Fruit fly (Drosophila melanogaster) Kc167 (cell line): ENCODE results near the gene Fancl.

ENCODE experiments used
- Sin3A ChIP-seq: fragments of >200 bp; optimal IDR thresholded peaks from 2 replicates; lab custom pipeline; 2018; ENCODE audit warnings: missing external identifiers
- h ChIP-seq: fragments of >200 bp; optimal IDR thresholded peaks from 3 replicates; lab custom pipeline; 2018; ENCODE audit warnings: missing external identifiers
- insv ChIP-seq: fragments of >200 bp; optimal IDR thresholded peaks from 3 replicates; lab custom pipeline; 2018; ENCODE audit warnings: missing external identifiers
- psq ChIP-seq: fragments of >200 bp; optimal IDR thresholded peaks from 2 replicates; lab custom pipeline; 2017; ENCODE audit warnings: missing external identifiers
- ttk ChIP-seq: sonication (Bioruptor generic); optimal IDR thresholded peaks from 2 replicates; lab custom pipeline; 2017; ENCODE audit warnings: missing external identifiers

dm6 chr3R:10091513-10091912 lies 38.8 kb upstream of the Fancl start:
- TF ChIP-seq insv (no peak), h (no peak), psq (lab: Kevin White, UChicago) (no peak), Sin3A (lab: Kevin White, UChicago) (no peak), ttk (lab: Kevin White, UChicago) (no peak)
